Fruit fly (Drosophila melanogaster): ENCODE results near the gene Jon25Biii.

dm6 chr2L:4932284-4932683 is 18.3 kb downstream of the Jon25Biii start, which contains the start of gene hoe1:
- TF ChIP-seq CG31627 (GFP tag; optimal IDR thresholded peaks at IDR 0.05), result no peak
- no peak for TF ChIP-seq Hr39 (GFP tag; optimal IDR thresholded peaks at IDR 0.05)
- TF ChIP-seq Lpt (GFP tag; optimal IDR thresholded peaks at IDR 0.05), result no peak
- TF ChIP-seq Hr4 (GFP tag; optimal IDR thresholded peaks at IDR 0.05), result no peak
- no peak for TF ChIP-seq lz (GFP tag; optimal IDR thresholded peaks at IDR 0.05)
- no peak for TF ChIP-seq acj6 (GFP tag; optimal IDR thresholded peaks at IDR 0.05)
- no peak for TF ChIP-seq spab (GFP tag; optimal IDR thresholded peaks at IDR 0.05)
- no peak for TF ChIP-seq topi (GFP tag; optimal IDR thresholded peaks at IDR 0.05)
- no peak for TF ChIP-seq CG7368 (GFP tag; optimal IDR thresholded peaks at IDR 0.05)
- no peak for TF ChIP-seq Blimp-1 (GFP tag; optimal IDR thresholded peaks at IDR 0.05)
- TF ChIP-seq Smox (GFP tag; optimal IDR thresholded peaks at IDR 0.05), result no peak

Measured in whole organism, prepupa.